Fruit fly (Drosophila melanogaster): ENCODE measurements around the gene mbf1.
"Not testable (repeated sequence)": the region's sequence is repeated elsewhere in the genome, so short reads cannot be mapped to it uniquely, and the experiment has no call there.

DNA sequence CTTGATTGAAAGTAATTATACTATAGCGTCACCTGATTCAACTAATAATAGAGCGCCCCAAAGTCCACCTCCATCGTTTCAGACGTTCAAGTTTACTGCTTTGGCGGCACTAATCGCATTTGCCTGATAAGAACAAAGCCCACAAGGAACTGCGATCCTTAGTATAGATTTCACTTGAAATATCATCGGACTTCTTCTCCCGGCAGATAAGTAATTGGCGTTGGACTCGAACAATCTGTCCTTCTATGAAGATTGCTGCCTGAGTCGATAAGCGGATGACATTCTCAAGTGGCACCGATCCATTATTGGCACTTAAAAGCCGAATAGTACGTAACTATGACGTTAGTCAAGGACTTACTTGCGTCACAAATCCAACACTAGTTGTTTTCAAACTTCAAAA lies 1.0 kb upstream of the mbf1 start, which contains the start of gene Mipp1:
- not testable (repeated sequence) for TF ChIP-seq CTCF, CG8478 (optimal IDR thresholded peaks at IDR 0.05)
